Worm (Caenorhabditis elegans) whole organism, young adult: ENCODE results near the gene F54F2.14.

Source experiments
- C06A6.2 ChIP-seq: fragments of 200-800 bp; sonication (Bioruptor generic); conservative IDR thresholded peaks from 2 replicates; pipeline ENCODE4 v1.3.6; 2022; ENCODE audit warnings: missing genetic modification characterization, missing compliant biosample characterization
- F23B12.7 ChIP-seq: sonication (generic microtip); optimal IDR thresholded peaks from 2 replicates; lab custom pipeline; 2017; ENCODE audit warnings: missing genetic modification characterization, mild to moderate bottlenecking, missing compliant biosample characterization, antibody characterized with exemption, moderate library complexity; ENCODE audit not compliant: insufficient read depth
- F39B2.1 ChIP-seq: fragments of 200-800 bp; sonication (Bioruptor generic); IDR thresholded peaks from 2 replicates; pipeline ENCODE4 v1.3.6; 2022; ENCODE audit warnings: missing genetic modification reagents, missing genetic modification characterization, missing compliant biosample characterization
- Y56A3A.18 ChIP-seq: fragments of 200-800 bp; sonication (Bioruptor generic); IDR thresholded peaks from 2 replicates; pipeline ENCODE4 v1.3.6; 2022; ENCODE audit warnings: missing genetic modification reagents, missing genetic modification characterization, missing compliant biosample characterization
- Y95B8A.8 ChIP-seq: fragments of 200-800 bp; sonication (Bioruptor generic); IDR thresholded peaks from 2 replicates; pipeline ENCODE4 v1.3.6; 2022; ENCODE audit warnings: missing genetic modification reagents, missing genetic modification characterization, missing compliant biosample characterization
- bed-1 ChIP-seq: fragments of 200-800 bp; sonication (Bioruptor generic); IDR thresholded peaks from 2 replicates; pipeline ENCODE4 v1.3.6; 2022; ENCODE audit warnings: missing genetic modification reagents, missing genetic modification characterization, missing compliant biosample characterization
- bed-2 ChIP-seq: fragments of 200-800 bp; sonication (Bioruptor generic); IDR thresholded peaks from 2 replicates; pipeline ENCODE4 v1.3.6; 2022; ENCODE audit warnings: missing genetic modification reagents, missing genetic modification characterization, missing compliant biosample characterization
- ceh-40 ChIP-seq: fragments of 200-800 bp; sonication (Bioruptor generic); IDR thresholded peaks from 2 replicates; pipeline ENCODE4 v1.3.6; 2022; ENCODE audit warnings: missing genetic modification characterization, missing compliant biosample characterization
- ceh-79 ChIP-seq: sonication (generic microtip); optimal IDR thresholded peaks from 2 replicates; lab custom pipeline; 2017; ENCODE audit warnings: mild to moderate bottlenecking, missing genetic modification characterization, missing compliant biosample characterization
- die-1 ChIP-seq: sonication (generic microtip); optimal IDR thresholded peaks from 2 replicates; lab custom pipeline; 2016; ENCODE audit warnings: missing genotype, mild to moderate bottlenecking, missing genetic modification characterization, missing compliant biosample characterization
- dox-1 ChIP-seq: fragments of 200-800 bp; sonication (Bioruptor generic); IDR thresholded peaks from 2 replicates; pipeline ENCODE4 v1.3.6; 2022; ENCODE audit warnings: missing genetic modification reagents, missing genetic modification characterization, missing compliant biosample characterization
- dpl-1 ChIP-seq: fragments of 150-350 bp; optimal IDR thresholded peaks from 2 replicates; lab custom pipeline; 2014; ENCODE audit warnings: missing biosample characterization, missing genetic modification reagents, missing genetic modification characterization
- efl-1 ChIP-seq: fragments of 150-350 bp; optimal IDR thresholded peaks from 2 replicates; lab custom pipeline; 2014; ENCODE audit warnings: missing biosample characterization, missing genetic modification reagents, missing genetic modification characterization
- him-1 ChIP-seq: sonication (generic microtip); optimal IDR thresholded peaks from 2 replicates; lab custom pipeline; 2016; ENCODE audit warnings: missing genotype, missing genetic modification reagents, missing genetic modification characterization, missing compliant biosample characterization
- hmg-1.2 ChIP-seq: fragments of 200-800 bp; sonication (Bioruptor generic); IDR thresholded peaks from 2 replicates; pipeline ENCODE4 v1.3.6; 2022; ENCODE audit warnings: missing genetic modification reagents, missing genetic modification characterization, missing compliant biosample characterization
- lin-35 ChIP-seq, 3 experiments: fragments of 150-350 bp in 2 of 3; sonication (generic microtip) in 1 of 3; optimal IDR thresholded peaks; 2 replicates each; lab custom pipeline; 2014 to 2018; ENCODE audit warnings: missing biosample characterization in 3 of 3, missing genetic modification characterization in 3 of 3, missing genetic modification reagents in 3 of 3
- lin-54 ChIP-seq: fragments of 200-800 bp; sonication (Bioruptor generic); optimal IDR thresholded peaks from 2 replicates; lab custom pipeline; 2018; ENCODE audit warnings: mild to moderate bottlenecking, missing genetic modification characterization, missing compliant biosample characterization
- madf-10 ChIP-seq: sonication (generic microtip); optimal IDR thresholded peaks from 2 replicates; lab custom pipeline; 2016; ENCODE audit warnings: mild to moderate bottlenecking, missing genetic modification characterization, missing compliant biosample characterization
- mcd-1 ChIP-seq: fragments of 200-800 bp; sonication (Bioruptor generic); IDR thresholded peaks from 2 replicates; pipeline ENCODE4 v1.3.6; 2022; ENCODE audit warnings: missing genetic modification reagents, missing genetic modification characterization, missing compliant biosample characterization
- mxl-1 ChIP-seq: sonication (generic microtip); optimal IDR thresholded peaks from 2 replicates; lab custom pipeline; 2016; ENCODE audit warnings: missing genetic modification characterization, missing compliant biosample characterization
- nfya-2 ChIP-seq: fragments of 200-800 bp; sonication (Bioruptor generic); IDR thresholded peaks from 2 replicates; pipeline ENCODE4 v1.3.6; 2022; ENCODE audit warnings: missing genetic modification reagents, missing genetic modification characterization, missing compliant biosample characterization
- nhr-179 ChIP-seq: sonication (generic microtip); optimal IDR thresholded peaks from 2 replicates; lab custom pipeline; 2016; ENCODE audit warnings: mild to moderate bottlenecking, missing genetic modification characterization, missing compliant biosample characterization
- nhr-27 ChIP-seq: fragments of 200-800 bp; sonication (Bioruptor generic); optimal IDR thresholded peaks from 2 replicates; lab custom pipeline; 2018; ENCODE audit warnings: mild to moderate bottlenecking, missing genetic modification characterization, moderate library complexity, missing compliant biosample characterization
- nhr-80 ChIP-seq: sonication (generic microtip); optimal IDR thresholded peaks from 2 replicates; lab custom pipeline; 2016; ENCODE audit warnings: missing genetic modification characterization, missing compliant biosample characterization
- nhr-90 ChIP-seq: sonication (generic microtip); optimal IDR thresholded peaks from 2 replicates; lab custom pipeline; 2016; ENCODE audit warnings: missing genotype, mild to moderate bottlenecking, missing genetic modification characterization, missing compliant biosample characterization
- sea-2 ChIP-seq: fragments of 200-800 bp; sonication (Bioruptor generic); IDR thresholded peaks from 2 replicates; pipeline ENCODE4 v1.3.6; 2022; ENCODE audit warnings: missing genetic modification characterization, missing compliant biosample characterization
- snpc-1.1 ChIP-seq: sonication (generic microtip); optimal IDR thresholded peaks from 2 replicates; lab custom pipeline; 2017; ENCODE audit warnings: missing genetic modification characterization, mild to moderate bottlenecking, missing compliant biosample characterization, antibody characterized with exemption, moderate library complexity, missing genotype, missing genetic modification reagents; ENCODE audit not compliant: insufficient read depth
- somi-1 ChIP-seq: fragments of 200-800 bp; sonication (Bioruptor generic); optimal IDR thresholded peaks from 2 replicates; lab custom pipeline; 2018; ENCODE audit warnings: mild to moderate bottlenecking, missing genetic modification characterization, missing compliant biosample characterization
- unc-130 ChIP-seq: sonication (generic microtip); optimal IDR thresholded peaks from 2 replicates; lab custom pipeline; 2016; ENCODE audit warnings: missing genetic modification reagents, missing genetic modification characterization, missing compliant biosample characterization
- zfh-2 ChIP-seq: fragments of 200-800 bp; sonication (Bioruptor generic); conservative IDR thresholded peaks from 2 replicates; pipeline ENCODE4 v1.3.6; 2022; ENCODE audit warnings: missing genetic modification reagents, missing genetic modification characterization, missing compliant biosample characterization

Gene F54F2.14

DNA sequence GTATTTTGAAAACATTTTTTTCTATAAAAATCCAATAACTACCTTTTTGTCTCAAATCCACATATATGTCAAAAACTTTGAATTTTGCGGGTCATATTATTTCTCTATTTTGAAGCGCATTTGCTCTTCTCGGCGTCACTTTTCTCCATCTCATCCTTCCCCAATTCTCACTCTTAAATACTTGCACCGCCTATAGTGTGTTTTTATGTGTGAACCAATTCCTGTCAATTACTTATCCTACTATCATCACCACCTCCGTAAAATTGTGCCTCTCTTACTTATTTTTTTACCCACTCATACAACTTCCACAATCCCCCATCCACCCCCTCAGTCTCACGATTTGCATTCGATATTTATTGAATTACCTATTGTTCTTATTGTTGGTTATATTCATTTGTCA is 14.5 kb downstream of the F54F2.14 start:
- TF ChIP-seq bed-2 (GFP tag; lab: Robert Waterston, UW) (no peak), dox-1 (GFP tag; lab: Robert Waterston, UW) (0 out of 2 replicates have a peak, but pooled peaks have one; percentile 11), efl-1 (GFP tag; lab: Kevin White, UChicago) (no peak), Y56A3A.18 (GFP tag; lab: Robert Waterston, UW) (0 out of 2 replicates have a peak, but pooled peaks have one; percentile 35), Y95B8A.8 (GFP tag; lab: Robert Waterston, UW) (0 out of 2 replicates have a peak, but pooled peaks have one; percentile 51)
- TF ChIP-seq, all 124 proteins: peak for 3

DNA sequence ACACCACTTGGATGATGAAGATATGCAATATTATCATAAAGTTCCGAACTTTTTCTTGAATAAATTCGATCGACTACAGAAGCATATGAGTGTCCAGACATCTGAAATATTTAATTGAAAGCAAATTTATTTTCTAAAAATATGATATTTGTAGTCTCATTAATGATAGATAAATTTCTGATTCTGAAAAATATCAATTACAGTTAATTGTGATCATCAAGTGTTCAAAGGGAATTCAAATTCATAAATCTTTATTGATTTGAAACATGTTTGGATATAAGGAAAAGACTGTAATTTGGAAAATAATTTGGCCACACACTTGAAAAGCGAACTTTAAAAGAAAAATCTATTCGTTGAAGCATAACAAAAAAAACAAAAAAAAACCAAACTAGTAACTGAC is 15.9 kb downstream of the F54F2.14 start, which contains the start of gene F54F2.7:
Gene F54F2.7, minus strand, starts transcription at position 101 of the 400 bp plus-strand sequence.
- TF ChIP-seq ceh-40 (GFP tag; lab: Robert Waterston, UW) (no peak), hmg-1.2 (GFP tag; lab: Robert Waterston, UW) (no peak), bed-1 (GFP tag; lab: Robert Waterston, UW) (no peak)

DNA sequence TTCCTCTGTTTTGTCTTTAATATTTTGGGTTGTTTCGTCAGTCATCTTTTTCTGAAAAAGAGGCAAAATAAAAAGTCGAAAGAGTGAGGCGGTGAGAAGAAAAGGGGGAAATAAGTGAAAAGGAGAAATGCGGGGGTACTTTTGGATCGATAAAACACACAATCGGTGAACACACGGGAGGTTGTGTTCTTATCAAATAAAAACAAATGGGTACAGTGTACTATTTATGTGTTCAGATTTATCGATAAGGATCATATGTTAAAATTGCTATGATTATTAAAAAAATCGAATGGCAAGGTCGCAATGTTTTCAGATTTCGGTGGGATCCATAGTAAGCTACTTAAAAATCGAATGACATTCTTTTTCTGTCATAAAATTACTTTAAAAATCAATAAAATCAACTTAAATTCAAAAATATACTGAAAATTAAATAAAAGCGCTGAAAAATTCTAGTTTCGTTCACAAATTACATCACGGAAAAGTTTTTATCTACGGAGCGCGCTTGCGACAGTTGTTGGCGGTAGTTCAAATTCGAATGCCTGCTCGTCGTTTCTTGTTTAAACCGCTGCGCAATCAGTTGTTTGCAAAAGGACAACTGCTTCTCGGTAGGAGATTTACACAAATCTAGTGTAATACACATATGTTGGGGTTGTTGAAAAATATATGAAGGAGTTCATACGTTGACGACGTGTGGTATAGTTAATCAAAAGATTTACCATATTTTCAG is 18.1 kb downstream of the F54F2.14 start, which contains the start of gene prx-19:
Gene prx-19, minus strand, starts transcription at position 51 of the 727 bp plus-strand sequence.
- peak; percentile 67 for TF ChIP-seq dpl-1 (GFP tag; lab: Kevin White, UChicago)
- no peak for TF ChIP-seq madf-10
- peak; percentile 80 for TF ChIP-seq lin-54 (GFP tag; lab: Kevin White, UChicago)
- TF ChIP-seq F23B12.7 (tag; lab: Kevin White, UChicago), result peak; percentile 22
- TF ChIP-seq zfh-2 (GFP tag; lab: Robert Waterston, UW), result no peak
- TF ChIP-seq nhr-80 (tag; lab: Kevin White, UChicago), result peak; percentile 5
- TF ChIP-seq nhr-90 (tag; lab: Kevin White, UChicago), result no peak
- peak; percentile 83 for TF ChIP-seq mcd-1 (GFP tag; lab: Robert Waterston, UW)
- no peak for TF ChIP-seq nhr-179 (tag; lab: Kevin White, UChicago)
- TF ChIP-seq efl-1 (GFP tag; lab: Kevin White, UChicago), result peak; percentile 72
- TF ChIP-seq lin-35 (GFP tag; optimal IDR thresholded peaks at IDR 0.05; lab: Kevin White, UChicago), result peak in 1 of 3 experiments; percentile 81
- TF ChIP-seq, all 124 proteins: peak for 7

DNA sequence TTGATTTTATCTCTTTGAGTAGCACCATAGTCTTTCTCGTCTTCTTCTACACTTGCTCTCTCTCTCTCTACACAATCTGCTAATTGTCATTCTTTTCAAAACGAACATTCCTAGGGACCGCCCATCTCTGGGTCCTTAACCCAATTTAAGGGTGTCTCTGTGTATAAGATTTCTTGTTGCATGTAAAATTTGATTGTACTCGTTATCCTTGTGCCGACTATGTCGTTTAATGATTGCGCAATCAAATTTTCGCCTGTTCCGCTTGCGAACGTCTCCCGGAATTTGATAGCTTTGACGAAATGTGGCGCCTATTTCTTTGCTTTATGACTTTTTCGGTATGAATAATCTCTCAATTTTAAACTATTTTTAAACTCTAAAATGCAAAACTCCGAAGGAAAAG is 19.8 kb downstream of the F54F2.14 start:
- TF ChIP-seq him-1 (no peak), die-1 (tag; lab: Kevin White, UChicago) (no peak), C06A6.2 (no peak), unc-130 (GFP tag; lab: Kevin White, UChicago) (no peak), Y56A3A.18 (GFP tag; lab: Robert Waterston, UW) (no peak), ceh-79 (no peak), snpc-1.1 (no peak)
- TF ChIP-seq, all 124 proteins: peak for 0

DNA sequence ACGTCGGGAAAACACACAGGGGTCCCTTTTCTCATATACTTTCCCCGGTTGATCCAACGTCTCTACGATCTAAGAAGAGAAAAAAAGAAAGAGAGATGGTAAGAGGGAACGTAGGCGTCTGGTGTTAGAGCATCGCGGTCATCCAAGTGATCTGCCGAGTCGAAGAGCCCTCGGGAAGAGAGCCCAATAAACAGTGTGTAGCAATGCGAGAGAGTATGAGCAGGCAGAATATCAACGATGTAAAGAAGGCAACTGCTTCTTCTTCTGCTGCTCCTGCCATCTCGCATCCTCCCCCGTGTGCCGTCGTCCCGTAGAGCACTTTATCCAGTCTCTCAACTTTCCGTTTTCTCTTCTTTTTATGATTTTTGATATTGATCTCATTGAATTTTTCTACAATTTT is 24.4 kb downstream of the F54F2.14 start:
- TF ChIP-seq mxl-1 (tag; lab: Kevin White, UChicago) (no peak), sea-2 (GFP tag; lab: Robert Waterston, UW) (no peak)

DNA sequence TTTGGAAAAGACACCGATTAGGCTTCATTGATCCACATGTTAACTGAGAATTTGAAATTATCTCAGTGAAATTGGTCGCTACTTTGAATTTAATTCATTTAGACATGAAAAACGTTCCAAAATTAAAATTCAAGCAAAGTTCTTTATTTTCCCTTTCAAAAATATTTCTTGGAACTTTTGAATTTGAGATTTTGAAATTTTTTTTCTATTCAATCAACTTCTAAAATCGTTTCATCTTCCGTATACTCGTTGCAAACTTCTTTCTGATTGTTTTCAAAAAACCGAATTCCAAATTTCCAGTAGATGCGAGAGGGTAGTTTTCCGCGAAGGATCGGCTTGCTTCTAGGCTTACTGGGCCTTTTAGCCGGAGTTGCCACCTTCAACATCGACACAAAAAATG is 27.3 kb downstream of the F54F2.14 start, which contains the start of gene pat-2:
Gene pat-2, plus strand, starts transcription at position 301 of the 400 bp plus-strand sequence.
- TF ChIP-seq nfya-2 (no peak), somi-1 (GFP tag; lab: Kevin White, UChicago) (no peak), nhr-27 (tag; lab: Kevin White, UChicago) (no peak), F39B2.1 (GFP tag; lab: Robert Waterston, UW) (no peak), him-1 (no peak)
